Worm (Caenorhabditis elegans) whole organism, young adult: ENCODE measurements around the gene glb-9.

Source experiments
- B0336.3 ChIP-seq: fragments of 200-800 bp; sonication (Bioruptor generic); IDR thresholded peaks from 2 replicates; pipeline ENCODE4 v1.3.6; 2022; ENCODE audit warnings: missing genetic modification characterization, missing compliant biosample characterization
- C06A6.2 ChIP-seq: fragments of 200-800 bp; sonication (Bioruptor generic); conservative IDR thresholded peaks from 2 replicates; pipeline ENCODE4 v1.3.6; 2022; ENCODE audit warnings: missing genetic modification characterization, missing compliant biosample characterization
- C17E4.6 ChIP-seq: fragments of 200-800 bp; sonication (Bioruptor generic); IDR thresholded peaks from 2 replicates; pipeline ENCODE4 v1.3.6; 2022; ENCODE audit warnings: missing genetic modification reagents, missing genetic modification characterization, missing compliant biosample characterization
- F22D6.2 ChIP-seq: sonication (generic microtip); optimal IDR thresholded peaks from 2 replicates; lab custom pipeline; 2016; ENCODE audit warnings: mild to moderate bottlenecking, missing genetic modification characterization, missing compliant biosample characterization
- F37B4.10 ChIP-seq: fragments of 200-800 bp; sonication (Bioruptor generic); IDR thresholded peaks from 2 replicates; pipeline ENCODE4 v1.3.6; 2022; ENCODE audit warnings: missing genetic modification characterization, missing compliant biosample characterization
- F39B2.1 ChIP-seq: fragments of 200-800 bp; sonication (Bioruptor generic); IDR thresholded peaks from 2 replicates; pipeline ENCODE4 v1.3.6; 2022; ENCODE audit warnings: missing genetic modification reagents, missing genetic modification characterization, missing compliant biosample characterization
- T07F8.4 ChIP-seq: sonication (generic microtip); optimal IDR thresholded peaks from 2 replicates; lab custom pipeline; 2016; ENCODE audit warnings: mild to moderate bottlenecking, missing genetic modification characterization, moderate library complexity, missing compliant biosample characterization
- T26A5.8 ChIP-seq: sonication (generic microtip); optimal IDR thresholded peaks from 2 replicates; lab custom pipeline; 2016; ENCODE audit warnings: missing genetic modification characterization, missing compliant biosample characterization
- Y53G8AR.9 ChIP-seq: fragments of 200-800 bp; sonication (Bioruptor generic); conservative IDR thresholded peaks from 2 replicates; pipeline ENCODE4 v1.3.6; 2022; ENCODE audit warnings: missing genetic modification reagents, missing genetic modification characterization, missing compliant biosample characterization
- ZK185.1 ChIP-seq: sonication (generic microtip); optimal IDR thresholded peaks from 2 replicates; lab custom pipeline; 2016; ENCODE audit warnings: mild to moderate bottlenecking, missing genetic modification characterization, missing compliant biosample characterization; ENCODE audit not compliant: poor library complexity, severe bottlenecking
- ama-1 ChIP-seq, 3 experiments: fragments of 150-350 bp in 1 of 3; sonication (generic microtip) in 2 of 3; optimal IDR thresholded peaks; 2 replicates each; lab custom pipeline; 2014 to 2018; ENCODE audit warnings: missing biosample characterization in 2 of 3, missing genetic modification characterization in 2 of 3, missing genetic modification reagents in 2 of 3
- aptf-3 ChIP-seq: fragments of 200-800 bp; sonication (Bioruptor generic); IDR thresholded peaks from 2 replicates; pipeline ENCODE4 v1.3.6; 2022; ENCODE audit warnings: missing genetic modification characterization, missing compliant biosample characterization
- athp-1 ChIP-seq: sonication (generic microtip); optimal IDR thresholded peaks from 2 replicates; lab custom pipeline; 2017; ENCODE audit warnings: mild to moderate bottlenecking, missing genetic modification characterization, missing compliant biosample characterization
- attf-3 ChIP-seq: fragments of 200-800 bp; sonication (Bioruptor generic); conservative IDR thresholded peaks from 2 replicates; pipeline ENCODE4 v1.3.6; 2022; ENCODE audit warnings: missing genetic modification reagents, missing genetic modification characterization, missing compliant biosample characterization
- attf-5 ChIP-seq: fragments of 200-800 bp; sonication (Bioruptor generic); optimal IDR thresholded peaks from 2 replicates; lab custom pipeline; 2018; ENCODE audit warnings: mild to moderate bottlenecking, missing genetic modification characterization, missing compliant biosample characterization
- attf-6 ChIP-seq: fragments of 200-800 bp; sonication (Bioruptor generic); IDR thresholded peaks from 2 replicates; pipeline ENCODE4 v1.3.6; 2022; ENCODE audit warnings: missing genetic modification reagents, missing genetic modification characterization, missing compliant biosample characterization
- cebp-1 ChIP-seq, 2 experiments: fragments of 200-800 bp in 1 of 2; sonication (Bioruptor generic) in 1 of 2; sonication (generic microtip) in 1 of 2; IDR thresholded peaks in 1 of 2; optimal IDR thresholded peaks in 1 of 2; 2 replicates each; pipeline versions ENCODE4 v1.3.6 to Lab custom; 2017 to 2022; ENCODE audit warnings: missing compliant biosample characterization in 2 of 2, missing genetic modification characterization in 2 of 2, mild to moderate bottlenecking in 1 of 2, missing genetic modification reagents in 1 of 2, moderate library complexity in 1 of 2
- cebp-2 ChIP-seq: fragments of 200-800 bp; sonication (Bioruptor generic); IDR thresholded peaks from 2 replicates; pipeline ENCODE4 v1.3.6; 2022; ENCODE audit warnings: missing genetic modification characterization, missing compliant biosample characterization
- ceh-79 ChIP-seq: sonication (generic microtip); optimal IDR thresholded peaks from 2 replicates; lab custom pipeline; 2017; ENCODE audit warnings: mild to moderate bottlenecking, missing genetic modification characterization, missing compliant biosample characterization
- ceh-91 ChIP-seq: fragments of 200-800 bp; sonication (Bioruptor generic); IDR thresholded peaks from 2 replicates; pipeline ENCODE4 v1.3.6; 2022; ENCODE audit warnings: missing genetic modification reagents, missing genetic modification characterization, missing compliant biosample characterization
- chd-7 ChIP-seq: sonication (generic microtip); optimal IDR thresholded peaks from 2 replicates; lab custom pipeline; 2016; ENCODE audit warnings: mild to moderate bottlenecking, missing genetic modification characterization, moderate library complexity, missing compliant biosample characterization
- die-1 ChIP-seq: sonication (generic microtip); optimal IDR thresholded peaks from 2 replicates; lab custom pipeline; 2016; ENCODE audit warnings: missing genotype, mild to moderate bottlenecking, missing genetic modification characterization, missing compliant biosample characterization
- efl-1 ChIP-seq: fragments of 150-350 bp; optimal IDR thresholded peaks from 2 replicates; lab custom pipeline; 2014; ENCODE audit warnings: missing biosample characterization, missing genetic modification reagents, missing genetic modification characterization
- egl-44 ChIP-seq: fragments of 200-800 bp; sonication (Bioruptor generic); IDR thresholded peaks from 2 replicates; pipeline ENCODE4 v1.3.6; 2022; ENCODE audit warnings: missing genetic modification reagents, missing genetic modification characterization, missing compliant biosample characterization
- egrh-3 ChIP-seq: fragments of 200-800 bp; sonication (Bioruptor generic); IDR thresholded peaks from 2 replicates; pipeline ENCODE4 v1.3.6; 2022; ENCODE audit warnings: missing genetic modification reagents, missing genetic modification characterization, missing compliant biosample characterization
- ekl-4 ChIP-seq: fragments of 200-800 bp; sonication (Bioruptor generic); IDR thresholded peaks from 2 replicates; pipeline ENCODE4 v1.3.6; 2022; ENCODE audit warnings: missing genetic modification reagents, missing genetic modification characterization, missing compliant biosample characterization
- fkh-3 ChIP-seq: sonication (generic microtip); optimal IDR thresholded peaks from 2 replicates; lab custom pipeline; 2016; ENCODE audit warnings: mild to moderate bottlenecking, missing genetic modification characterization, missing compliant biosample characterization
- hmg-20 ChIP-seq: fragments of 200-800 bp; sonication (Bioruptor generic); IDR thresholded peaks from 2 replicates; pipeline ENCODE4 v1.3.6; 2022; ENCODE audit warnings: missing genetic modification reagents, missing genetic modification characterization, missing compliant biosample characterization
- hrde-1 ChIP-seq: sonication (generic microtip); optimal IDR thresholded peaks from 2 replicates; lab custom pipeline; 2016; ENCODE audit warnings: missing genetic modification characterization, mild to moderate bottlenecking, missing compliant biosample characterization, moderate library complexity, missing genotype, missing genetic modification reagents, borderline replicate concordance
- hsf-1 ChIP-seq: fragments of 200-800 bp; sonication (Bioruptor generic); IDR thresholded peaks from 2 replicates; pipeline ENCODE4 v1.3.6; 2022; ENCODE audit warnings: missing genetic modification reagents, missing genetic modification characterization, missing compliant biosample characterization
- lin-54 ChIP-seq: fragments of 200-800 bp; sonication (Bioruptor generic); optimal IDR thresholded peaks from 2 replicates; lab custom pipeline; 2018; ENCODE audit warnings: mild to moderate bottlenecking, missing genetic modification characterization, missing compliant biosample characterization
- lir-1 ChIP-seq: fragments of 200-800 bp; sonication (Bioruptor generic); conservative IDR thresholded peaks from 2 replicates; pipeline ENCODE4 v1.3.6; 2022; ENCODE audit warnings: missing genetic modification reagents, missing genetic modification characterization, missing compliant biosample characterization
- lsl-1 ChIP-seq: fragments of 200-800 bp; sonication (Bioruptor generic); optimal IDR thresholded peaks from 2 replicates; lab custom pipeline; 2018; ENCODE audit warnings: mild to moderate bottlenecking, missing genetic modification characterization, moderate library complexity, missing compliant biosample characterization
- madf-10 ChIP-seq: sonication (generic microtip); optimal IDR thresholded peaks from 2 replicates; lab custom pipeline; 2016; ENCODE audit warnings: mild to moderate bottlenecking, missing genetic modification characterization, missing compliant biosample characterization
- nhr-179 ChIP-seq: sonication (generic microtip); optimal IDR thresholded peaks from 2 replicates; lab custom pipeline; 2016; ENCODE audit warnings: mild to moderate bottlenecking, missing genetic modification characterization, missing compliant biosample characterization
- nhr-80 ChIP-seq: sonication (generic microtip); optimal IDR thresholded peaks from 2 replicates; lab custom pipeline; 2016; ENCODE audit warnings: missing genetic modification characterization, missing compliant biosample characterization
- pbrm-1 ChIP-seq: fragments of 200-800 bp; sonication (Bioruptor generic); IDR thresholded peaks from 2 replicates; pipeline ENCODE4 v1.3.6; 2022; ENCODE audit warnings: missing genetic modification reagents, missing genetic modification characterization, missing compliant biosample characterization
- pha-4 ChIP-seq: fragments of 150-350 bp; sonication (generic microtip); optimal IDR thresholded peaks from 2 replicates; lab custom pipeline; 2014; ENCODE audit warnings: missing biosample characterization, missing genetic modification reagents, missing genetic modification characterization
- rpc-1 ChIP-seq, 2 experiments: fragments of 150-350 bp in 1 of 2; sonication (generic microtip) in 1 of 2; optimal IDR thresholded peaks; 2 replicates each; lab custom pipeline; 2014 to 2018; ENCODE audit warnings: missing biosample characterization in 1 of 2, missing genetic modification characterization in 1 of 2, missing genetic modification reagents in 1 of 2, missing genotype in 1 of 2
- snpc-1.3 ChIP-seq: sonication (generic microtip); optimal IDR thresholded peaks from 2 replicates; lab custom pipeline; 2017; ENCODE audit warnings: missing genetic modification characterization, mild to moderate bottlenecking, missing compliant biosample characterization, antibody characterized with exemption, moderate library complexity, missing genotype, missing genetic modification reagents; ENCODE audit not compliant: insufficient read depth
- somi-1 ChIP-seq: fragments of 200-800 bp; sonication (Bioruptor generic); optimal IDR thresholded peaks from 2 replicates; lab custom pipeline; 2018; ENCODE audit warnings: mild to moderate bottlenecking, missing genetic modification characterization, missing compliant biosample characterization
- sptf-2 ChIP-seq: fragments of 200-800 bp; sonication (Bioruptor generic); optimal IDR thresholded peaks from 2 replicates; lab custom pipeline; 2018; ENCODE audit warnings: mild to moderate bottlenecking, missing genetic modification characterization, missing compliant biosample characterization
- tbp1 ChIP-seq: fragments of 200-800 bp; sonication (Bioruptor generic); optimal IDR thresholded peaks from 2 replicates; lab custom pipeline; 2018; ENCODE audit warnings: mild to moderate bottlenecking, missing genetic modification characterization, missing compliant biosample characterization
- unc-62 ChIP-seq: fragments of 150-350 bp; optimal IDR thresholded peaks from 2 replicates; lab custom pipeline; 2014; ENCODE audit warnings: missing biosample characterization, missing genetic modification reagents, missing genetic modification characterization
- xnd-1 ChIP-seq: sonication (generic microtip); optimal IDR thresholded peaks from 2 replicates; lab custom pipeline; 2016; ENCODE audit warnings: missing genotype, missing genetic modification reagents, missing genetic modification characterization, missing compliant biosample characterization
- ztf-25 ChIP-seq: fragments of 200-800 bp; sonication (Bioruptor generic); IDR thresholded peaks from 2 replicates; pipeline ENCODE4 v1.3.6; 2022; ENCODE audit warnings: missing genetic modification reagents, missing genetic modification characterization, missing compliant biosample characterization
- ztf-26 ChIP-seq: sonication (generic microtip); optimal IDR thresholded peaks from 2 replicates; lab custom pipeline; 2017; ENCODE audit warnings: missing genetic modification characterization, missing compliant biosample characterization
- ztf-28 ChIP-seq: fragments of 200-800 bp; sonication (Bioruptor generic); IDR thresholded peaks from 2 replicates; pipeline ENCODE4 v1.3.6; 2022; ENCODE audit warnings: missing genetic modification reagents, missing genetic modification characterization, missing compliant biosample characterization

The glb-9 gene

ce11 chrII:7528210-7528609 lies 9.1 kb upstream of the glb-9 start (continued):
- TF ChIP-seq efl-1 = no peak
- TF ChIP-seq T26A5.8 (tag; lab: Kevin White, UChicago) = no peak
- no peak for TF ChIP-seq snpc-1.3 (tag; lab: Kevin White, UChicago)
- TF ChIP-seq tbp1 (GFP tag; lab: Kevin White, UChicago) = no peak
- TF ChIP-seq cebp-1 (GFP tag; IDR thresholded peaks at IDR 0.05; lab: Robert Waterston, UW) = no peak
- TF ChIP-seq cebp-1 (tag; optimal IDR thresholded peaks at IDR 0.05; lab: Kevin White, UChicago) = no peak
- TF ChIP-seq attf-5 = peak; percentile 46
- peak; percentile 46; the same call in 1 of the 2 replicates for TF ChIP-seq egl-44 (GFP tag; lab: Robert Waterston, UW)
- 0 out of 2 replicates have a peak, but pooled peaks have one; percentile 44 for TF ChIP-seq hsf-1 (GFP tag; lab: Robert Waterston, UW)
- no peak for TF ChIP-seq die-1 (tag; lab: Kevin White, UChicago)
- TF ChIP-seq unc-62 (GFP tag; lab: Kevin White, UChicago) = no peak
- TF ChIP-seq F22D6.2 (tag; lab: Kevin White, UChicago) = peak; percentile 3
- TF ChIP-seq xnd-1 (tag; lab: Kevin White, UChicago) = no peak
- TF ChIP-seq athp-1 (tag; lab: Kevin White, UChicago) = no peak
- TF ChIP-seq B0336.3 (GFP tag; lab: Robert Waterston, UW) = no peak
- TF ChIP-seq ztf-28 (GFP tag; lab: Robert Waterston, UW) = no peak
- TF ChIP-seq pbrm-1 (GFP tag; lab: Robert Waterston, UW) = 0 out of 2 replicates have a peak, but pooled peaks have one; percentile 23
- 0 out of 2 replicates have a peak, but pooled peaks have one; percentile 41 for TF ChIP-seq F37B4.10 (GFP tag; lab: Robert Waterston, UW)
- no peak for TF ChIP-seq C17E4.6 (GFP tag; lab: Robert Waterston, UW)
- TF ChIP-seq F39B2.1 = no peak
- no peak for TF ChIP-seq ceh-91 (GFP tag; lab: Robert Waterston, UW)
- TF ChIP-seq hmg-20 = no peak
- TF ChIP-seq ekl-4 (GFP tag; lab: Robert Waterston, UW) = no peak
- TF ChIP-seq ztf-26 (tag; lab: Kevin White, UChicago) = peak; percentile 63
- TF ChIP-seq lsl-1 (GFP tag; lab: Kevin White, UChicago) = no peak
- no peak for TF ChIP-seq lin-54
- peak; percentile 72 for TF ChIP-seq chd-7 (tag; lab: Kevin White, UChicago)
- TF ChIP-seq sptf-2 (GFP tag; lab: Kevin White, UChicago) = no peak
- peak; percentile 67 for TF ChIP-seq nhr-80 (tag; lab: Kevin White, UChicago)
- no peak for TF ChIP-seq attf-6
- TF ChIP-seq nhr-179 (tag; lab: Kevin White, UChicago) = no peak
- peak; percentile 69; the same call in 1 of the 2 replicates for TF ChIP-seq C06A6.2 (GFP tag; lab: Robert Waterston, UW)
- TF ChIP-seq T07F8.4 (tag; lab: Kevin White, UChicago) = no peak
- peak; percentile 25 for TF ChIP-seq ZK185.1
- TF ChIP-seq aptf-3 (GFP tag; lab: Robert Waterston, UW) = no peak
- no peak for TF ChIP-seq rpc-1 (optimal IDR thresholded peaks at IDR 0.05; lab: Kevin White, UChicago)
- no peak for TF ChIP-seq rpc-1 (tag; optimal IDR thresholded peaks at IDR 0.05; lab: Kevin White, UChicago)
- TF ChIP-seq Y53G8AR.9 = 0 out of 2 replicates have a peak, but pooled peaks have one; percentile 30
- TF ChIP-seq hrde-1 = no peak
- no peak for TF ChIP-seq cebp-2 (GFP tag; lab: Robert Waterston, UW)
- no peak for TF ChIP-seq madf-10
- TF ChIP-seq somi-1 (GFP tag; lab: Kevin White, UChicago) = peak; percentile 20
- no peak for TF ChIP-seq ceh-79
- no peak for TF ChIP-seq ama-1 (optimal IDR thresholded peaks at IDR 0.05; lab: Kevin White, UChicago)
- TF ChIP-seq ama-1 (GFP tag; optimal IDR thresholded peaks at IDR 0.05; lab: Kevin White, UChicago) = no peak
- TF ChIP-seq fkh-3 (tag; lab: Kevin White, UChicago) = no peak
- no peak for TF ChIP-seq attf-3 (GFP tag; lab: Robert Waterston, UW)
- no peak for TF ChIP-seq ztf-25
- TF ChIP-seq lir-1 = no peak
- TF ChIP-seq pha-4 = no peak
- no peak for TF ChIP-seq egrh-3 (GFP tag; lab: Robert Waterston, UW)
